Worm (Caenorhabditis elegans) whole organism, mixed stage, embryonic: ENCODE results near the gene W08G11.3.

ENCODE experiments used
- M03D4.4 ChIP-seq: sonication (generic microtip); optimal IDR thresholded peaks from 2 replicates; lab custom pipeline; 2017; ENCODE audit warnings: mild to moderate bottlenecking, missing genetic modification characterization, missing compliant biosample characterization
- blmp-1 ChIP-seq: fragments of 150-350 bp; optimal IDR thresholded peaks from 2 replicates; lab custom pipeline; 2014; ENCODE audit warnings: missing biosample characterization, missing genetic modification characterization
- cnd-1 ChIP-seq: fragments of 200-800 bp; sonication (Bioruptor generic); optimal IDR thresholded peaks from 2 replicates; lab custom pipeline; 2018; ENCODE audit warnings: mild to moderate bottlenecking, missing genetic modification characterization, missing compliant biosample characterization
- elt-3 ChIP-seq: fragments of 150-350 bp; optimal IDR thresholded peaks from 2 replicates; lab custom pipeline; 2014; ENCODE audit warnings: missing biosample characterization, missing genetic modification characterization
- pha-4 ChIP-seq: fragments of 150-350 bp; optimal IDR thresholded peaks from 2 replicates; lab custom pipeline; 2018; ENCODE audit warnings: missing biosample characterization, missing genetic modification reagents, missing genetic modification characterization
- snpc-4 ChIP-seq: fragments of 150-350 bp; optimal IDR thresholded peaks from 2 replicates; lab custom pipeline; 2014; ENCODE audit warnings: missing biosample characterization, missing genetic modification characterization
- sptf-1 ChIP-seq: sonication (generic microtip); optimal IDR thresholded peaks from 2 replicates; lab custom pipeline; 2017; ENCODE audit warnings: mild to moderate bottlenecking, missing genetic modification characterization, moderate library complexity, missing compliant biosample characterization
- unc-39 ChIP-seq: fragments of 150-350 bp; optimal IDR thresholded peaks from 2 replicates; lab custom pipeline; 2014; ENCODE audit warnings: missing biosample characterization, missing genetic modification characterization
- unc-62 ChIP-seq: fragments of 150-350 bp; optimal IDR thresholded peaks from 2 replicates; lab custom pipeline; 2014; ENCODE audit warnings: missing biosample characterization, missing genetic modification reagents, missing genetic modification characterization
- zip-8 ChIP-seq: fragments of 150-350 bp; optimal IDR thresholded peaks from 2 replicates; lab custom pipeline; 2014; ENCODE audit warnings: missing biosample characterization, missing genetic modification characterization
- ztf-11 ChIP-seq: fragments of 150-350 bp; optimal IDR thresholded peaks from 2 replicates; lab custom pipeline; 2014; ENCODE audit warnings: missing biosample characterization, missing genetic modification characterization

ce11 chrV:16374676-16375075 lies 7.2 kb downstream of the W08G11.3 start, which contains the start of gene srv-34:
- TF ChIP-seq snpc-4 (tag; lab: Kevin White, UChicago) (no peak), cnd-1 (tag; lab: Kevin White, UChicago) (no peak), zip-8 (tag; lab: Kevin White, UChicago) (no peak), elt-3 (tag; lab: Kevin White, UChicago) (no peak), blmp-1 (tag; lab: Kevin White, UChicago) (no peak), sptf-1 (tag; lab: Kevin White, UChicago) (no peak), unc-62 (no peak), M03D4.4 (tag; lab: Kevin White, UChicago) (no peak), ztf-11 (no peak), pha-4 (tag; lab: Kevin White, UChicago) (no peak), unc-39 (tag; lab: Kevin White, UChicago) (no peak)
